Worm (Caenorhabditis elegans) whole organism, young adult: ENCODE measurements around the gene bath-19.

Experiments
- ama-1 ChIP-seq, 3 experiments: fragments of 150-350 bp in 1 of 3; sonication (generic microtip) in 2 of 3; optimal IDR thresholded peaks; 2 replicates each; lab custom pipeline; 2014 to 2018; ENCODE audit warnings: missing biosample characterization in 2 of 3, missing genetic modification characterization in 2 of 3, missing genetic modification reagents in 2 of 3
- ceh-27 ChIP-seq: fragments of 200-800 bp; sonication (Bioruptor generic); optimal IDR thresholded peaks from 2 replicates; lab custom pipeline; 2018; ENCODE audit warnings: mild to moderate bottlenecking, missing genetic modification characterization, moderate library complexity, missing compliant biosample characterization
- ekl-4 ChIP-seq: fragments of 200-800 bp; sonication (Bioruptor generic); IDR thresholded peaks from 2 replicates; pipeline ENCODE4 v1.3.6; 2022; ENCODE audit warnings: missing genetic modification reagents, missing genetic modification characterization, missing compliant biosample characterization
- hmg-1.2 ChIP-seq: fragments of 200-800 bp; sonication (Bioruptor generic); IDR thresholded peaks from 2 replicates; pipeline ENCODE4 v1.3.6; 2022; ENCODE audit warnings: missing genetic modification reagents, missing genetic modification characterization, missing compliant biosample characterization
- lin-26 ChIP-seq: fragments of 200-800 bp; sonication (Bioruptor generic); IDR thresholded peaks from 2 replicates; pipeline ENCODE4 v1.3.6; 2022; ENCODE audit warnings: missing genetic modification reagents, missing genetic modification characterization, missing compliant biosample characterization
- snpc-4 ChIP-seq, 5 experiments: fragments of 150-350 bp in 1 of 5; sonication (generic microtip) in 4 of 5; optimal IDR thresholded peaks; 2 replicates each; lab custom pipeline; 2014 to 2018; ENCODE audit warnings: missing genetic modification characterization in 5 of 5, missing biosample characterization in 3 of 5, antibody characterized with exemption in 2 of 5, mild to moderate bottlenecking in 2 of 5, missing compliant biosample characterization in 2 of 5, missing genotype in 2 of 5, moderate library complexity in 2 of 5, missing genetic modification reagents in 1 of 5
- unc-130 ChIP-seq: sonication (generic microtip); optimal IDR thresholded peaks from 2 replicates; lab custom pipeline; 2016; ENCODE audit warnings: missing genetic modification reagents, missing genetic modification characterization, missing compliant biosample characterization

DNA sequence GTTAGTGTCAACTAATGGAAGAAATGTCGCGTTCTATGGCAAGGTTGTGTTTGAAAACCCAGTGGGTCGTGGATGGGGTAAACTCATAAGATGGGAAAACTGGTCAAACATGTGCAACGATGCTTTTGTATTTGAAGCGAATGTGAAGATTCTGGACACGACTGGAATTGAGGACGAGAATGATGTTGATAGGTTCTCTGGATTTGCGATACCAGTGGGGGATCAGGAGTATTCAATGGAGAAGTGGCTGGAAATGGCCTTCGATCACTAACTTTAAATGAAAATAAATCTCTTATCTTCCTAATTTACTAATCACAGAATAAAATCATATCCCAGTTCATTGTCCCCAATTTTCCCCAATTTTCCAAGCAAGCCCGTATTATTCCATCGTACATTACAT lies 28.0 kb downstream of the bath-19 start:
- TF ChIP-seq ekl-4 (GFP tag; lab: Robert Waterston, UW), result no peak
- no peak for TF ChIP-seq ceh-27 (GFP tag; lab: Kevin White, UChicago)
- TF ChIP-seq unc-130, result no peak
- no peak for TF ChIP-seq ama-1 (optimal IDR thresholded peaks at IDR 0.05; lab: Kevin White, UChicago)
- no peak for TF ChIP-seq ama-1 (GFP tag; optimal IDR thresholded peaks at IDR 0.05; lab: Kevin White, UChicago)
- TF ChIP-seq lin-26, result no peak
- no peak for TF ChIP-seq snpc-4 (GFP tag; optimal IDR thresholded peaks at IDR 0.05; lab: Kevin White, UChicago)
- no peak for TF ChIP-seq snpc-4 (tag; optimal IDR thresholded peaks at IDR 0.05; lab: Kevin White, UChicago)
- no peak for TF ChIP-seq hmg-1.2 (GFP tag; lab: Robert Waterston, UW)
